Worm (Caenorhabditis elegans) whole organism, mixed stage, embryonic: Measurements from ENCODE around the gene soc-2.

ENCODE experiments used
- blmp-1 ChIP-seq: fragments of 150-350 bp; optimal IDR thresholded peaks from 2 replicates; lab custom pipeline; 2014; ENCODE audit warnings: missing biosample characterization, missing genetic modification characterization
- ham-2 ChIP-seq: fragments of 200-800 bp; sonication (Bioruptor generic); optimal IDR thresholded peaks from 2 replicates; lab custom pipeline; 2018; ENCODE audit warnings: mild to moderate bottlenecking, missing genetic modification characterization, missing compliant biosample characterization
- mep-1 ChIP-seq: fragments of 150-350 bp; optimal IDR thresholded peaks from 2 replicates; lab custom pipeline; 2017; ENCODE audit warnings: missing biosample characterization, missing genetic modification reagents, missing genetic modification characterization, inconsistent platforms
- snpc-4 ChIP-seq: fragments of 150-350 bp; optimal IDR thresholded peaks from 2 replicates; lab custom pipeline; 2014; ENCODE audit warnings: missing biosample characterization, missing genetic modification characterization
- unc-39 ChIP-seq: fragments of 150-350 bp; optimal IDR thresholded peaks from 2 replicates; lab custom pipeline; 2014; ENCODE audit warnings: missing biosample characterization, missing genetic modification characterization

ce11 chrIV:5110391-5110930 is 41.8 kb downstream of the soc-2 start:
- TF ChIP-seq snpc-4 = no peak
- no peak for TF ChIP-seq blmp-1 (tag; lab: Kevin White, UChicago)
- TF ChIP-seq ham-2 (GFP tag; lab: Kevin White, UChicago) = no peak
- no peak for TF ChIP-seq unc-39 (tag; lab: Kevin White, UChicago)
- TF ChIP-seq mep-1 = no peak
